Fruit fly (Drosophila melanogaster) whole organism, prepupa: ENCODE measurements around the gene Srx.

ENCODE experiments used
- CG10631 ChIP-seq: fragments of 200-800 bp; sonication (Bioruptor generic); optimal IDR thresholded peaks from 2 replicates; lab custom pipeline; 2016; ENCODE audit warnings: missing biosample characterization, missing genetic modification characterization
- CG10669 ChIP-seq: fragments of 200-800 bp; sonication (Bioruptor generic); optimal IDR thresholded peaks from 3 replicates; lab custom pipeline; 2018; ENCODE audit warnings: missing biosample characterization, mild to moderate bottlenecking, missing genetic modification characterization, moderate library complexity
- CG11294 ChIP-seq: fragments of 200-800 bp; sonication (Bioruptor generic); IDR thresholded peaks from 2 replicates; pipeline ENCODE4 v1.3.6; 2022; ENCODE audit warnings: missing biosample characterization, missing genetic modification characterization
- CG11762 ChIP-seq: fragments of 200-800 bp; sonication (Bioruptor generic); optimal IDR thresholded peaks from 3 replicates; lab custom pipeline; 2016; ENCODE audit warnings: missing biosample characterization, missing genetic modification characterization; ENCODE audit not compliant: insufficient read depth
- CG11902 ChIP-seq: fragments of 200-800 bp; sonication (Bioruptor generic); optimal IDR thresholded peaks from 3 replicates; lab custom pipeline; 2016; ENCODE audit warnings: missing biosample characterization, missing genetic modification characterization
- CG15336 ChIP-seq: fragments of 200-800 bp; sonication (Bioruptor generic); IDR thresholded peaks from 2 replicates; pipeline ENCODE4 v1.3.6; 2022; ENCODE audit warnings: missing biosample characterization, missing genetic modification characterization
- CG16779 ChIP-seq: fragments of 200-800 bp; sonication (Bioruptor generic); optimal IDR thresholded peaks from 3 replicates; lab custom pipeline; 2017; ENCODE audit warnings: missing biosample characterization, mild to moderate bottlenecking, missing genetic modification characterization
- CG31627 ChIP-seq: fragments of 200-800 bp; sonication (Bioruptor generic); optimal IDR thresholded peaks from 3 replicates; lab custom pipeline; 2016; ENCODE audit warnings: missing biosample characterization, missing genetic modification characterization
- CG32006 ChIP-seq: fragments of 200-800 bp; sonication (Bioruptor generic); optimal IDR thresholded peaks from 3 replicates; lab custom pipeline; 2017; ENCODE audit warnings: missing biosample characterization, mild to moderate bottlenecking, missing genetic modification characterization
- CG34406 ChIP-seq: fragments of 200-800 bp; sonication (Bioruptor generic); optimal IDR thresholded peaks from 3 replicates; lab custom pipeline; 2016; ENCODE audit warnings: missing biosample characterization, missing genetic modification characterization
- CG3919 ChIP-seq: fragments of 200-800 bp; sonication (Bioruptor generic); optimal IDR thresholded peaks from 3 replicates; lab custom pipeline; 2016; ENCODE audit warnings: missing biosample characterization, missing genetic modification characterization
- CG4318 ChIP-seq: fragments of 200-800 bp; sonication (Bioruptor generic); optimal IDR thresholded peaks from 3 replicates; lab custom pipeline; 2017; ENCODE audit warnings: missing biosample characterization, mild to moderate bottlenecking, missing genetic modification characterization
- CG6163 ChIP-seq: fragments of 200-800 bp; sonication (Bioruptor generic); IDR thresholded peaks from 3 replicates; pipeline ENCODE4 v1.3.6; 2022; ENCODE audit warnings: missing biosample characterization, missing genetic modification characterization
- CG6276 ChIP-seq: fragments of 200-800 bp; sonication (Bioruptor generic); optimal IDR thresholded peaks from 2 replicates; lab custom pipeline; 2017; ENCODE audit warnings: missing biosample characterization, mild to moderate bottlenecking, missing genetic modification characterization
- CG6792 ChIP-seq: fragments of 200-800 bp; sonication (Bioruptor generic); optimal IDR thresholded peaks from 3 replicates; lab custom pipeline; 2016; ENCODE audit warnings: missing biosample characterization, missing genetic modification characterization
- CG6808 ChIP-seq: fragments of 200-800 bp; sonication (Bioruptor generic); optimal IDR thresholded peaks from 3 replicates; lab custom pipeline; 2017; ENCODE audit warnings: missing biosample characterization, missing genetic modification characterization, mild to moderate bottlenecking, moderate library complexity, missing genetic modification reagents
- CG7368 ChIP-seq: fragments of 200-800 bp; sonication (Bioruptor generic); optimal IDR thresholded peaks from 3 replicates; lab custom pipeline; 2016; ENCODE audit warnings: missing biosample characterization, missing genetic modification characterization
- CG8119 ChIP-seq: fragments of 200-800 bp; sonication (Bioruptor generic); IDR thresholded peaks from 3 replicates; pipeline ENCODE4 v1.3.6; 2022; ENCODE audit warnings: missing biosample characterization, missing genetic modification characterization
- CG8319 ChIP-seq: fragments of 200-800 bp; sonication (Bioruptor generic); optimal IDR thresholded peaks from 3 replicates; lab custom pipeline; 2016; ENCODE audit warnings: missing biosample characterization, missing genetic modification characterization
- CG8632 ChIP-seq: fragments of 200-800 bp; sonication (Bioruptor generic); optimal IDR thresholded peaks from 3 replicates; lab custom pipeline; 2016; ENCODE audit warnings: missing biosample characterization, missing genetic modification characterization
- Eip78C ChIP-seq: fragments of 200-800 bp; sonication (Bioruptor generic); peaks from one replicate; lab custom pipeline; 2016; ENCODE audit warnings: missing biosample characterization, missing genetic modification characterization
- Eip93F ChIP-seq: fragments of 200-800 bp; sonication (Bioruptor generic); optimal IDR thresholded peaks from 2 replicates; lab custom pipeline; 2016; ENCODE audit warnings: missing biosample characterization, mild to moderate bottlenecking, missing genetic modification characterization
- Ets21C ChIP-seq: fragments of 200-800 bp; sonication (Bioruptor generic); optimal IDR thresholded peaks from 3 replicates; lab custom pipeline; 2016; ENCODE audit warnings: missing biosample characterization, missing genetic modification characterization
- Ets96B ChIP-seq: fragments of 200-800 bp; optimal IDR thresholded peaks from 2 replicates; lab custom pipeline; 2019; ENCODE audit warnings: missing biosample characterization, mild to moderate bottlenecking, missing genetic modification characterization, moderate library complexity
- Gug ChIP-seq: fragments of 200-800 bp; sonication (Bioruptor generic); IDR thresholded peaks from 2 replicates; pipeline ENCODE4 v1.3.6; 2022; ENCODE audit warnings: missing biosample characterization, missing genetic modification characterization
- Hr4 ChIP-seq: fragments of 200-800 bp; sonication (Bioruptor generic); optimal IDR thresholded peaks from 3 replicates; lab custom pipeline; 2016; ENCODE audit warnings: missing biosample characterization, missing genetic modification characterization
- Lpt ChIP-seq: fragments of 200-800 bp; sonication (Bioruptor generic); optimal IDR thresholded peaks from 3 replicates; lab custom pipeline; 2016; ENCODE audit warnings: missing biosample characterization, missing genetic modification characterization
- Met ChIP-seq: fragments of 200-800 bp; sonication (Bioruptor generic); optimal IDR thresholded peaks from 3 replicates; lab custom pipeline; 2016; ENCODE audit warnings: missing biosample characterization, missing genetic modification characterization
- Smox ChIP-seq: fragments of 200-800 bp; sonication (Bioruptor generic); optimal IDR thresholded peaks from 3 replicates; lab custom pipeline; 2016; ENCODE audit warnings: missing biosample characterization, missing genetic modification characterization
- Sox102F ChIP-seq: fragments of 200-800 bp; sonication (Bioruptor generic); optimal IDR thresholded peaks from 2 replicates; lab custom pipeline; 2016; ENCODE audit warnings: missing biosample characterization, mild to moderate bottlenecking, missing genetic modification characterization
- Sox14 ChIP-seq: fragments of 200-800 bp; sonication (Bioruptor generic); optimal IDR thresholded peaks from 3 replicates; lab custom pipeline; 2016; ENCODE audit warnings: missing biosample characterization, missing genetic modification characterization
- Sox15 ChIP-seq: fragments of 200-800 bp; sonication (Bioruptor generic); optimal IDR thresholded peaks from 3 replicates; lab custom pipeline; 2016; ENCODE audit warnings: missing biosample characterization, missing genetic modification characterization
- achi ChIP-seq: fragments of 200-800 bp; sonication (Bioruptor generic); optimal IDR thresholded peaks from 3 replicates; lab custom pipeline; 2016; ENCODE audit warnings: missing biosample characterization, missing genetic modification characterization
- acj6 ChIP-seq: fragments of 200-800 bp; sonication (Bioruptor generic); optimal IDR thresholded peaks from 3 replicates; lab custom pipeline; 2016; ENCODE audit warnings: missing biosample characterization, missing genetic modification characterization
- cyc ChIP-seq: fragments of 200-800 bp; sonication (Bioruptor generic); optimal IDR thresholded peaks from 3 replicates; lab custom pipeline; 2016; ENCODE audit warnings: missing biosample characterization, missing genetic modification characterization
- dac ChIP-seq: fragments of 200-800 bp; sonication (Bioruptor generic); optimal IDR thresholded peaks from 2 replicates; lab custom pipeline; 2017; ENCODE audit warnings: missing biosample characterization, mild to moderate bottlenecking, missing genetic modification characterization
- dsx ChIP-seq: fragments of 200-800 bp; optimal IDR thresholded peaks from 3 replicates; lab custom pipeline; 2019; ENCODE audit warnings: missing biosample characterization, mild to moderate bottlenecking, missing genetic modification characterization, moderate library complexity; ENCODE audit not compliant: poor library complexity, severe bottlenecking
- fd59A ChIP-seq: fragments of 200-800 bp; sonication (Bioruptor generic); optimal IDR thresholded peaks from 2 replicates; lab custom pipeline; 2017; ENCODE audit warnings: missing biosample characterization, mild to moderate bottlenecking, missing genetic modification characterization, missing genetic modification reagents
- fd85E ChIP-seq: fragments of 200-800 bp; sonication (Bioruptor generic); optimal IDR thresholded peaks from 3 replicates; lab custom pipeline; 2016; ENCODE audit warnings: missing biosample characterization, missing genetic modification characterization
- lz ChIP-seq: fragments of 200-800 bp; sonication (Bioruptor generic); optimal IDR thresholded peaks from 3 replicates; lab custom pipeline; 2016; ENCODE audit warnings: missing biosample characterization, missing genetic modification characterization
- salr ChIP-seq, 2 experiments: fragments of 200-800 bp; sonication (Bioruptor generic); optimal IDR thresholded peaks; 3 replicates each; lab custom pipeline; 2016 to 2018; ENCODE audit warnings: missing biosample characterization in 2 of 2, missing genetic modification characterization in 2 of 2, mild to moderate bottlenecking in 1 of 2
- spab ChIP-seq: fragments of 200-800 bp; sonication (Bioruptor generic); optimal IDR thresholded peaks from 2 replicates; lab custom pipeline; 2017; ENCODE audit warnings: missing biosample characterization, mild to moderate bottlenecking, missing genetic modification characterization, missing genetic modification reagents
- ss ChIP-seq, 2 experiments: fragments of 200-800 bp; sonication (Bioruptor generic); optimal IDR thresholded peaks; 2 replicates in 1 of 2; 3 replicates in 1 of 2; lab custom pipeline; 2017 to 2018; ENCODE audit warnings: mild to moderate bottlenecking in 2 of 2, missing biosample characterization in 2 of 2, missing genetic modification characterization in 2 of 2, moderate library complexity in 1 of 2
- svp ChIP-seq: fragments of 200-800 bp; sonication (Bioruptor generic); peaks from one replicate; lab custom pipeline; 2016; ENCODE audit warnings: missing biosample characterization, missing genetic modification characterization
- topi ChIP-seq: fragments of 200-800 bp; sonication (Bioruptor generic); optimal IDR thresholded peaks from 3 replicates; lab custom pipeline; 2016; ENCODE audit warnings: missing biosample characterization, missing genetic modification characterization
- vri ChIP-seq: fragments of 200-800 bp; sonication (Bioruptor generic); optimal IDR thresholded peaks from 3 replicates; lab custom pipeline; 2016; ENCODE audit warnings: missing biosample characterization, mild to moderate bottlenecking, missing genetic modification characterization

Srx gene

DNA sequence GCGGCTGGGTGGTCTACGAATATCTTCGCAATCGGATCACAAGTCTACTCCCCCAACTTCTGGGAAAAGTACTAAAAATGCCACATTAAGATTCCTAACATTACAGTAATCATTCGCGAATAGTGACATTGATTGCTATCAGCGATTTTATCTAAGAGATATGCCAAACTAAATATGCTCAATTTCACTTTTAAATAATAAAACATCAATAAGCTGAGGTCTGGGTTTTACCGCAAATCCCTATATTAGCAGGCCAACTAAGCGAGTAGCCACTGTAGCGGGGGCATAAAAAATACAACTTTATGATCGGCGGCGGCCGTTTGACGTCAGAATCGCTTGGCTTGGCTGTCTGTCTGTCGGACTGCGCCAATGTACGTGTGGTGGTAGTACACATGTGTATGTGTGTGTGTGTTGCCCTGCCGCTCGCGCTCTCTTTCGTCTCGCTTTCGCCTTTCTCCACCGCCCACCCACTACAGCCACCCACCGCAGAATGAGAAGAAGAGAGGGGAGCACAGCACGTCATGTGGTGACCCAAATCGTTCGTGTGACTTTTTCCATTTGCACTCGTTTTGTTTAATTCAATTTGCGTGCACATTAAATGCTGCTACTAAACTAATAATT lies 23.6 kb downstream of the Srx start (continued):
- TF ChIP-seq Ets21C = peak; percentile 95
- peak; percentile 93 for TF ChIP-seq Sox102F (GFP tag; lab: Kevin White, UChicago)
- TF ChIP-seq CG4318 (GFP tag; lab: Kevin White, UChicago) = peak; percentile 91
- TF ChIP-seq CG6276 = peak; percentile 89
- peak; percentile 89 for TF ChIP-seq CG15336 (GFP tag; lab: Robert Waterston, UW)
- peak; percentile 64 for TF ChIP-seq CG16779 (tag; lab: Kevin White, UChicago)
- TF ChIP-seq Gug (GFP tag; lab: Robert Waterston, UW) = peak; percentile 89
- TF ChIP-seq CG10669 (GFP tag; lab: Kevin White, UChicago) = peak; percentile 77
- peak; percentile 87 for TF ChIP-seq CG8632

DNA sequence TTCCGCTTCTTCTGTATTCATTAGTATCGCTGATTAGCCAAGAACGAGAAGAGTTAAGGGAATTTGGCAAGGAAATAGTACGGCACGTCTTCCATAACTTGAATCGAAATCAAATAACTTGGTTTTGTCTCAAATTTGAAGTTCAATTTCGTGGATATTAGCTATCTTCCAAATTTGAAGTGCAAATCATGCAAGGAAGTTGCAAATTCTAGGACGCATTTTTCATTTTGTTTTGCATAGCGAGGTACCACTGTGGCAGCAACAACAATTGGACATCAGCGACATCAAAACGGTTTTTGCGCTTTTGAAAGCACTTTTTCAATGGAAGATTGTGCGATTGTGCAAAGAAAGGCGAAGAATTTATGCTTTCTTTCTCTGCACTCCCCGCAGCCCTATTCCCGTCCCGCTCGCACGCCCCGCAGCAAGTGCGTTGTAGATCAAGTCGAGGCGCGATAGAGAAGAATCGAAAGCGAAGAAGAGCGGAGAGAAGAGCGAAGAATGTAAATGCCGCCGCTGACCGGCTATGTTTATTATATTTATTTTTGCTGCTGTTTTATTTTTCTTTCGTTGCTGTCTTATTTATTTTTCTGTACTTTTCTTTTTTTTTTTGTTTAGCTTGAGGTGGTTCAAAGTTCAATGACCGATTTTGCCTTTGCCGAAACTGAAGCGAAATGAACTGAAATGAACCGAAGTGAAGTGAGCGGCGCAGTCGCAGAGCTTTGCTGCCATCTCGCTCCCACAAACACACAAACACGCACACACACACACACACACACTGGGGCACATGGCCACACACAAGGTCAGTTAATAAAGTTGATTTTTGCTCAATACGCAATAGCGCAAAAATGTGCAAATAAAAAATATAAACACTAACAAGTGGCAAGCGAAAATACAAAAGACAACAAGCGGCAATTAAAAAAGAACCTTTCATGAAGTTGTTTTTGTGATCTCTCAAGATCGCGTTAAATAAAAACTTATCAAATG lies 24.7 kb downstream of the Srx start:
- peak; percentile 44 for TF ChIP-seq CG8319 (GFP tag; lab: Kevin White, UChicago)
- TF ChIP-seq Ets96B (tag; lab: Kevin White, UChicago) = peak; percentile 16
- peak; percentile 37 for TF ChIP-seq CG34406 (GFP tag; lab: Kevin White, UChicago)
- peak; percentile 51 for TF ChIP-seq CG10631 (GFP tag; lab: Kevin White, UChicago)
- TF ChIP-seq Hr4 (GFP tag; lab: Kevin White, UChicago) = peak; percentile 85
- TF ChIP-seq fd59A = peak; percentile 14
- TF ChIP-seq CG11762 (GFP tag; lab: Kevin White, UChicago) = peak; percentile 25
- peak; percentile 85 for TF ChIP-seq Eip78C (GFP tag; lab: Kevin White, UChicago)
- peak; percentile 67 for TF ChIP-seq acj6 (GFP tag; lab: Kevin White, UChicago)
- TF ChIP-seq svp (GFP tag; lab: Kevin White, UChicago) = peak; percentile 96
- peak; percentile 78 for TF ChIP-seq lz (GFP tag; lab: Kevin White, UChicago)
- TF ChIP-seq Ets21C = peak; percentile 73
- TF ChIP-seq Met (GFP tag; lab: Kevin White, UChicago) = peak; percentile 77
- TF ChIP-seq salr (GFP tag; optimal IDR thresholded peaks at IDR 0.05; lab: Kevin White, UChicago) = peak in 1 of 2 experiments; percentile 59
- TF ChIP-seq dac (GFP tag; lab: Kevin White, UChicago) = peak; percentile 15
- peak; percentile 8 for TF ChIP-seq dsx
- TF ChIP-seq spab = no peak
- TF ChIP-seq CG11294 (GFP tag; lab: Robert Waterston, UW) = peak; percentile 81
- TF ChIP-seq CG6808 (GFP tag; lab: Kevin White, UChicago) = peak; percentile 61
- TF ChIP-seq CG15336 (GFP tag; lab: Robert Waterston, UW) = peak; percentile 73
- TF ChIP-seq Sox15 = peak; percentile 44
- TF ChIP-seq Sox102F (GFP tag; lab: Kevin White, UChicago) = peak; percentile 68
- TF ChIP-seq fd85E (GFP tag; lab: Kevin White, UChicago) = no peak
- peak; percentile 45 for TF ChIP-seq achi (GFP tag; lab: Kevin White, UChicago)
- TF ChIP-seq CG6163 (GFP tag; lab: Robert Waterston, UW) = peak; percentile 75
- TF ChIP-seq ss (GFP tag; optimal IDR thresholded peaks at IDR 0.05; lab: Kevin White, UChicago) = peak; percentile 18 to 44
- TF ChIP-seq CG31627 (GFP tag; lab: Kevin White, UChicago) = peak; percentile 83
- peak; percentile 30 for TF ChIP-seq CG8632
- TF ChIP-seq CG7368 (GFP tag; lab: Kevin White, UChicago) = peak; percentile 62
- TF ChIP-seq cyc (GFP tag; lab: Kevin White, UChicago) = peak; percentile 81
- TF ChIP-seq Lpt (GFP tag; lab: Kevin White, UChicago) = peak; percentile 59
- peak; percentile 54 for TF ChIP-seq Eip93F (GFP tag; lab: Kevin White, UChicago)
- peak; percentile 69 for TF ChIP-seq Sox14 (GFP tag; lab: Kevin White, UChicago)
- TF ChIP-seq vri (GFP tag; lab: Kevin White, UChicago) = peak; percentile 48
- peak; percentile 80 for TF ChIP-seq CG32006 (GFP tag; lab: Kevin White, UChicago)
- peak; percentile 50 for TF ChIP-seq CG11902 (GFP tag; lab: Kevin White, UChicago)
- peak; percentile 78 for TF ChIP-seq topi
- peak; percentile 73 for TF ChIP-seq Smox
- peak; percentile 38 for TF ChIP-seq CG10669 (GFP tag; lab: Kevin White, UChicago)
- peak; percentile 58 for TF ChIP-seq CG6792
- peak; percentile 71 for TF ChIP-seq CG3919
- peak; percentile 63 for TF ChIP-seq CG8119 (GFP tag; lab: Robert Waterston, UW)
